Worm (Caenorhabditis elegans) whole organism, early embryonic: ENCODE results near the gene ref-2.

ENCODE experiments used
- B0310.2 ChIP-seq: sonication (generic microtip); optimal IDR thresholded peaks from 2 replicates; lab custom pipeline; 2016; ENCODE audit warnings: mild to moderate bottlenecking, missing genetic modification characterization, missing compliant biosample characterization
- F13C5.2 ChIP-seq: sonication (generic microtip); optimal IDR thresholded peaks from 2 replicates; lab custom pipeline; 2017; ENCODE audit warnings: mild to moderate bottlenecking, missing genetic modification characterization, inconsistent platforms, missing compliant biosample characterization
- aly-1 ChIP-seq: sonication (generic microtip); optimal IDR thresholded peaks from 2 replicates; lab custom pipeline; 2016; ENCODE audit warnings: missing genetic modification characterization, missing compliant biosample characterization
- ama-1 ChIP-seq: fragments of 150-350 bp; optimal IDR thresholded peaks from 2 replicates; lab custom pipeline; 2014
- ceh-13 ChIP-seq: fragments of 200-800 bp; sonication (Bioruptor generic); optimal IDR thresholded peaks from 2 replicates; lab custom pipeline; 2018; ENCODE audit warnings: mild to moderate bottlenecking, missing genetic modification characterization, missing compliant biosample characterization
- ceh-36 ChIP-seq: sonication (generic microtip); optimal IDR thresholded peaks from 2 replicates; lab custom pipeline; 2016; ENCODE audit warnings: missing genetic modification characterization, inconsistent platforms, missing compliant biosample characterization
- ets-7 ChIP-seq: sonication (generic microtip); optimal IDR thresholded peaks from 2 replicates; lab custom pipeline; 2016; ENCODE audit warnings: missing genotype, missing genetic modification characterization, missing compliant biosample characterization
- flt-1 ChIP-seq: fragments of 200-800 bp; sonication (Bioruptor generic); IDR thresholded peaks from 2 replicates; pipeline ENCODE4 v1.3.6; 2022; ENCODE audit warnings: missing genetic modification characterization, missing compliant biosample characterization
- hmbx-1 ChIP-seq: sonication (generic microtip); optimal IDR thresholded peaks from 2 replicates; lab custom pipeline; 2016; ENCODE audit warnings: mild to moderate bottlenecking, missing genetic modification characterization, missing compliant biosample characterization
- hmg-4 ChIP-seq: fragments of 200-800 bp; sonication (Bioruptor generic); optimal IDR thresholded peaks from 2 replicates; lab custom pipeline; 2018; ENCODE audit warnings: mild to moderate bottlenecking, missing genetic modification characterization, missing compliant biosample characterization
- hnd-1 ChIP-seq: sonication (generic microtip); optimal IDR thresholded peaks from 2 replicates; lab custom pipeline; 2016; ENCODE audit warnings: missing genetic modification characterization, missing compliant biosample characterization
- pes-1 ChIP-seq: fragments of 200-800 bp; sonication (Bioruptor generic); IDR thresholded peaks from 2 replicates; pipeline ENCODE4 v1.3.6; 2022; ENCODE audit warnings: missing genetic modification reagents, missing genetic modification characterization, missing compliant biosample characterization
- scrt-1 ChIP-seq: fragments of 200-800 bp; sonication (Bioruptor generic); IDR thresholded peaks from 2 replicates; pipeline ENCODE4 v1.3.6; 2022; ENCODE audit warnings: missing genetic modification characterization, missing compliant biosample characterization
- sea-1 ChIP-seq: fragments of 200-800 bp; sonication (Bioruptor generic); conservative IDR thresholded peaks from 2 replicates; pipeline ENCODE4 v1.3.6; 2022; ENCODE audit warnings: missing genetic modification characterization, missing compliant biosample characterization
- tbx-11 ChIP-seq: fragments of 200-800 bp; sonication (Bioruptor generic); IDR thresholded peaks from 2 replicates; pipeline ENCODE4 v1.3.6; 2022; ENCODE audit warnings: missing genetic modification characterization, missing compliant biosample characterization
- tbx-37 ChIP-seq: fragments of 200-800 bp; sonication (Bioruptor generic); conservative IDR thresholded peaks from 2 replicates; pipeline ENCODE4 v1.3.6; 2022; ENCODE audit warnings: missing genetic modification reagents, missing genetic modification characterization, missing compliant biosample characterization
- tra-4 ChIP-seq: sonication (generic microtip); optimal IDR thresholded peaks from 2 replicates; lab custom pipeline; 2017; ENCODE audit warnings: missing genetic modification characterization, missing compliant biosample characterization

ref-2 gene

DNA sequence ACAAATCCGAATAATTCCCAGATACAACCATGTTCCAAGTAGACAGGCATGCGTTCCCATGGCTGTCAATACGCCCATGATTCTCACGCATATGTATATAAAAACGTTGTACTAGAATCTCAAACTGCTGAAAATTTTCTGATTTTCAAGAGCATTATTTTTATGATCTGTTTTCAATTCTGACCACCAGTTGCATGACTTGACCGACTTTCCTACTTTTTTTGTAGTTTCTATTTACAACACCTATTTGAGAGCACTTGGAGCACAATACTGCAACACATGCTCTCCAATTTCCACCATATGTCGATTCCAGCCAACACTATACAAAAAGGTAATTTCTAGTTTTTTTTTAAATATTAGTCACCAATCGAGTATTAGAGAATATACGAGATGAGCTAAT, at the start of gene ref-2:
TSS of gene ref-2 (plus strand) at position 301 of the 400 bp plus-strand sequence.
- no peak for TF ChIP-seq tra-4 (tag; lab: Kevin White, UChicago)
- TF ChIP-seq aly-1 (tag; lab: Kevin White, UChicago) = no peak
- no peak for TF ChIP-seq F13C5.2 (tag; lab: Kevin White, UChicago)
- no peak for TF ChIP-seq flt-1
- TF ChIP-seq hnd-1 (tag; lab: Kevin White, UChicago) = no peak
- TF ChIP-seq ets-7 (tag; lab: Kevin White, UChicago) = no peak
- no peak for TF ChIP-seq B0310.2 (tag; lab: Kevin White, UChicago)
- no peak for TF ChIP-seq tbx-11 (GFP tag; lab: Robert Waterston, UW)
- no peak for TF ChIP-seq ceh-13 (GFP tag; lab: Kevin White, UChicago)
- TF ChIP-seq scrt-1 = no peak
- TF ChIP-seq hmbx-1 = no peak
- no peak for TF ChIP-seq sea-1 (GFP tag; lab: Robert Waterston, UW)
- no peak for TF ChIP-seq ceh-36 (tag; lab: Kevin White, UChicago)
- TF ChIP-seq hmg-4 (GFP tag; lab: Kevin White, UChicago) = no peak
- no peak for TF ChIP-seq pes-1
- no peak for TF ChIP-seq ama-1 (lab: Kevin White, UChicago)
- no peak for TF ChIP-seq tbx-37 (GFP tag; lab: Robert Waterston, UW)

DNA sequence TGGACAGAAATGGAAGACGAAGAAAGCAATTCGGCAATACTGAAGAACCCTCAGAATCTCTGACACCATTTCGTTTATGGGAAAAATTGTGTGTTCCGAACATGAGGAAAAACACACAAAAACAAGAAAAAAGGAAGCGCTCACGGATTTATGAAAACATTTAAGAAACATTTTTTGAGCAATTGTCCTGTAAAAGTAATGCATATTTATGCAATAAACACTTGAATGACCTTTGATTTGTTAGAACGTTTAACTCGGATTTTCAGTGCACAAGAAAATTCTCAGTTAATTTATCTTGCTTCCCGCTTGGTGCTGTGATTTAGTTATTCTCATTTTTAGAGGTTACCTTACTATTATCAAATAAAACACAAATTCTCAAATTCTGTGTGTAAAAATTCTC, 40.2 kb upstream of the ref-2 start:
- TF ChIP-seq sea-1 (GFP tag; lab: Robert Waterston, UW) = no peak
- TF ChIP-seq hnd-1 (tag; lab: Kevin White, UChicago) = no peak
- no peak for TF ChIP-seq F13C5.2 (tag; lab: Kevin White, UChicago)
- no peak for TF ChIP-seq tbx-11 (GFP tag; lab: Robert Waterston, UW)
- TF ChIP-seq pes-1 = no peak
- no peak for TF ChIP-seq B0310.2 (tag; lab: Kevin White, UChicago)
- no peak for TF ChIP-seq tbx-37 (GFP tag; lab: Robert Waterston, UW)
- TF ChIP-seq flt-1 = no peak
- no peak for TF ChIP-seq scrt-1
- no peak for TF ChIP-seq ceh-36 (tag; lab: Kevin White, UChicago)
- TF ChIP-seq hmg-4 (GFP tag; lab: Kevin White, UChicago) = no peak

DNA sequence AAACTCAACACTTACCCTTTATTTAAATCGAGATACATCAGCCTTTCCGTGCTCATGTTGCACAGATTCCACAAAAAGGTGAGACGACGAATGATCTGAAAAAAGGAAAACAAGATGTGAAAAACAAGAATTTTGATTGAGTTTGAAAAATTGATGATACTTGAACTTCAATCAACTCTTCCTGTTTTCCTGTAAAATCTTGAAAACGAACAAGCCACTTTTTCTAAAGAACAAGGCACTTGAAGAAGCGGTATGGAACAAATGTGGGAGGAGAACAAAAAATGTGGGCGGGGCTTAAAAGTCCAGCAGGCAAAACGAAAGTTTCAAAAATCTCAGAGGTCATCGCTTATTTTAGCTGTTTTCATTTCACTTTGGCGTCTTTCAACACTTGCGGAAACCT, 37.0 kb upstream of the ref-2 start, which contains the start of gene kvs-1:
TSS of gene kvs-1 (minus strand) at position 101 of the 400 bp plus-strand sequence.
- TF ChIP-seq pes-1 (no peak), hnd-1 (tag; lab: Kevin White, UChicago) (no peak), aly-1 (tag; lab: Kevin White, UChicago) (no peak), ama-1 (lab: Kevin White, UChicago) (no peak), ceh-13 (GFP tag; lab: Kevin White, UChicago) (no peak), flt-1 (no peak)

DNA sequence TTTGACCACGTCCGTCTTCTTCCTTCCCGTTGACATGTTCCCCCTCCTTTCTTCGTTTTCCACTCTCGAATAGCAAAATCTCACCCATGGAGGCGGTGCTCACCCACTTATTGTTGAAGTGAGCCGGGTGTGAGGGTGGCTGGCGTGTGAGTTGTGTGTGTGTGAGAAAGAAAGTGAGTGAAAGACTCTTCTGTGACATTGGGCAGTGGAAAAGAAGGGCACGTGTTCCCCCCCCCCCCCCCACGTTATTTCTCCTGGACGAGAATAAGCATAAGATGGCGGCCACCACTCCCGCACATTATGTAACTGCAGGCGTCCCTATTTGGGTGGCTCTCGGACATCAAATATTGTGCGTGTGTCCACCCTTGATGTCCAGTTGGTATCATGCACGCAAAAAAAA, 33.9 kb upstream of the ref-2 start:
- TF ChIP-seq aly-1 (tag; lab: Kevin White, UChicago) (no peak), B0310.2 (tag; lab: Kevin White, UChicago) (peak; percentile 37)

DNA sequence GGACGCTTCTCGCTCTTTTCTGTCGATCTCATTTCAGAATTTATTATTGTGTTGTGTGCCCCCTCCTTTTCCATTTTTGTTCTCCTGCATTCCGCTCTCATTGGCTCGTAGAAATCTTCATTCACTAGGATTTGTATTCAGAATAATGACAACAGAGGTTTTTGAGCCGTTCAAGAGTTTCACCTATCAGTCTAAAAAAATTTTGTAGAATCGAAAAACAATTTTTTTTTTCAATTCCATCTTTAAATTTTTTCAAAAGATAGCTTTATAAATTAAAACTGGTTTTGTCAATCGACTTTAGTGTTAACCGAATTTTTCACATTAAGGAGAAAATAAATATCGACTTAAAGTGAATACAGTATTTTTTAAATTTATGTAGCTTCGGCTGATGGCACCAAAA, 33.4 kb upstream of the ref-2 start, which contains the start of gene K09F5.4:
TSS of gene K09F5.4 (minus strand) at position 101 of the 400 bp plus-strand sequence.
- TF ChIP-seq pes-1 = no peak
- no peak for TF ChIP-seq tbx-11 (GFP tag; lab: Robert Waterston, UW)
- TF ChIP-seq ets-7 (tag; lab: Kevin White, UChicago) = no peak
- TF ChIP-seq ceh-13 (GFP tag; lab: Kevin White, UChicago) = no peak
- TF ChIP-seq sea-1 (GFP tag; lab: Robert Waterston, UW) = no peak
- no peak for TF ChIP-seq ama-1 (lab: Kevin White, UChicago)
- TF ChIP-seq B0310.2 (tag; lab: Kevin White, UChicago) = no peak
- no peak for TF ChIP-seq hmg-4 (GFP tag; lab: Kevin White, UChicago)
- no peak for TF ChIP-seq tra-4 (tag; lab: Kevin White, UChicago)
- no peak for TF ChIP-seq F13C5.2 (tag; lab: Kevin White, UChicago)
- no peak for TF ChIP-seq hmbx-1
- no peak for TF ChIP-seq tbx-37 (GFP tag; lab: Robert Waterston, UW)

DNA sequence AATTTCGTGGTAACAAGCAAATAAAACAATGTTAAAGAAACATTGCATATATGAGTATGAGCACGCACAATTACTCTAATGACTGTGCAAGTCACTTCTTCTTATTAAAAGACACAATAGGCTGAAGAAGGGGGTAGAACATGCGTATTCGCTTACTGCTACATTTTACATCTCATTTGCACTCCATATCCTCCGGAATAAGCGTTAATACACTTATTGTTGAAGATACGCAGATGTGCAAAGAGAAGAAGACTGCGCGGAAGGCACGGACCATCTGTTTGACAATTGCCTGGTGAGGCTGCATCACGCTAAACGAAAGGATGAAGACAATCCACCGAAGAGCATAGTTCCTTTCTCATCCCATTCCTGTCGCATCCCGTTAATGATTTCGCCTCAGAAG, 31.2 kb upstream of the ref-2 start:
- TF ChIP-seq ama-1 (lab: Kevin White, UChicago) = no peak
- TF ChIP-seq hmg-4 (GFP tag; lab: Kevin White, UChicago) = peak; percentile 72

DNA sequence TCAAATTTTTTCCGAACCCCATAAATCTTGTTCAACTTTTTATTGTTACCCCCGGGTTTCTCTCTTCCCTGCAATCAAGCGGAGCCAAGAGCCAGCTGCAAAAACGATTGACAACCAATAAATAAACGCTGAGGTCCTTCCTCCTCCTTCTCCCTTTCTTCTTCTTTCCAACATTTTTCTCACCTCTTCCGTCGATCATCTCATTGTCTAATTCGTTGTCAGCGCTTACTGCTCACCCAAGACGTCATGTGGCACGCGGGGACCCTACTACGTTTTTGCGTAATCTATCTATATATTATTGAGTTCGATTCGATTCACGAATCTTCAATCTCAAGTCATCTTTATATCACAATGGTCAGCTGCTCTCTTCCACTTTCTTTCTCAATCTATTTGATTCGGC, 28.6 kb upstream of the ref-2 start:
- TF ChIP-seq scrt-1 = no peak
- no peak for TF ChIP-seq tbx-37 (GFP tag; lab: Robert Waterston, UW)
- no peak for TF ChIP-seq tra-4 (tag; lab: Kevin White, UChicago)
- TF ChIP-seq hmbx-1 = no peak
- TF ChIP-seq ets-7 (tag; lab: Kevin White, UChicago) = no peak

DNA sequence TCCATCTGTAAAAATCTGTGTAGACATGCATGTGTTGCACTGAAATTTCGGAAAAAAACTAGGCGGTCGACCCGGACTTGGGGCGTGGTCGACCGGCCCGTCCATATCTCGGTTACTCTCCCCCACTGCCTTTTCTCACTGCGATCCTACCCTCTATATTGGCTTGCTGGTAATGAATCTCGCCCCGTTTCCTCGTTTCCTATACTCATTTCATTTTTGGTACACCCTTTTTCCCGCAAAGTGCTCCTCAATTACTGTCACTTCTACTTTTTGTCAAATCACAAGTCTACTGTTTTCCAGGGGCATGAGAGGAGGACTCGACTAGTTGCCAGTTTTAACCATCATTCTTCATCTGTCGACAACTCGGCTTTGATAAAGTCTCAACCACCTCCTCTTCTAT, 25.1 kb upstream of the ref-2 start, which contains the start of gene K09F5.6:
TSS of gene K09F5.6 (plus strand) at position 301 of the 400 bp plus-strand sequence.
- TF ChIP-seq flt-1 = no peak
- TF ChIP-seq aly-1 (tag; lab: Kevin White, UChicago) = peak; percentile 23
- TF ChIP-seq F13C5.2 (tag; lab: Kevin White, UChicago) = no peak

DNA sequence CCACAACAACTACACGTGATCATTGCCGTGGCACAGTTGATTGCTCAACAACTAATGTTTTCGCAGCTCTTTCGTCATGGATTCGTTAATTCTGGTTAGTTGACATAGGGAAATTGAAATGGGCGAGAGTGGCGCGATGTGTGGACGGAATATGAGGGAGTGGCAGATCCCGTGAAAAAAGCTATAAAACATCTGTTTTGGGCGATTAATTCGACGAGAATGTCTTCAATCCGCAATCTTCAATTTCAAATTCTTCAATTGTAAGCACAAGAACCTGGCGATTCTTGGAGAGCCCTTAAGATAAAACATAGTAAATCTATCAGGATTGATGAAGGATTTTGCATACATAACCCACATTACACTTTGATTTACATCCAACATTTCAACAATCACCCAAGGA, 23.5 kb upstream of the ref-2 start:
- TF ChIP-seq ets-7 (tag; lab: Kevin White, UChicago) (no peak), hmbx-1 (no peak), ama-1 (lab: Kevin White, UChicago) (no peak), tbx-37 (GFP tag; lab: Robert Waterston, UW) (no peak), scrt-1 (no peak)
